Worm (Caenorhabditis elegans) whole organism, L4 larva: ENCODE measurements around the gene doxa-1.

Experiments used
- D1046.2 ChIP-seq: fragments of 200-800 bp; sonication (Bioruptor generic); IDR thresholded peaks from 2 replicates; pipeline ENCODE4 v1.3.6; 2022; ENCODE audit warnings: missing genetic modification characterization, missing compliant biosample characterization
- F10B5.3 ChIP-seq: sonication (generic microtip); optimal IDR thresholded peaks from 2 replicates; lab custom pipeline; 2016; ENCODE audit warnings: mild to moderate bottlenecking, missing genetic modification characterization, missing compliant biosample characterization
- F26F4.8 ChIP-seq: fragments of 200-800 bp; sonication (Bioruptor generic); conservative IDR thresholded peaks from 2 replicates; pipeline ENCODE4 v1.3.6; 2022; ENCODE audit warnings: missing genetic modification characterization, missing compliant biosample characterization
- F44E2.7 ChIP-seq: fragments of 200-800 bp; sonication (Bioruptor generic); IDR thresholded peaks from 2 replicates; pipeline ENCODE4 v2.1.2; 2022; ENCODE audit warnings: missing genetic modification characterization, missing compliant biosample characterization
- T20F7.1 ChIP-seq: fragments of 200-800 bp; sonication (Bioruptor generic); optimal IDR thresholded peaks from 2 replicates; lab custom pipeline; 2018; ENCODE audit warnings: mild to moderate bottlenecking, missing genetic modification characterization, missing compliant biosample characterization
- Y105C5A.15 ChIP-seq: fragments of 200-800 bp; sonication (Bioruptor generic); IDR thresholded peaks from 2 replicates; pipeline ENCODE4 v1.3.6; 2022; ENCODE audit warnings: missing genetic modification characterization, missing compliant biosample characterization
- Y48G9A.11 ChIP-seq: fragments of 200-800 bp; sonication (Bioruptor generic); IDR thresholded peaks from 2 replicates; pipeline ENCODE4 v1.3.6; 2022; ENCODE audit warnings: missing genetic modification reagents, missing genetic modification characterization, missing compliant biosample characterization
- Y75B8A.6 ChIP-seq: fragments of 200-800 bp; sonication (Bioruptor generic); IDR thresholded peaks from 2 replicates; pipeline ENCODE4 v1.3.6; 2022; ENCODE audit warnings: missing genetic modification reagents, missing genetic modification characterization, missing compliant biosample characterization
- ZK337.2 ChIP-seq: fragments of 200-800 bp; sonication (Bioruptor generic); IDR thresholded peaks from 2 replicates; pipeline ENCODE4 v1.3.6; 2022; ENCODE audit warnings: missing genetic modification reagents, missing genetic modification characterization, missing compliant biosample characterization
- aha-1 ChIP-seq: fragments of 150-350 bp; peaks from one replicate; lab custom pipeline; 2014; ENCODE audit warnings: missing biosample characterization, missing genetic modification characterization
- arid-1 ChIP-seq: fragments of 200-800 bp; sonication (Bioruptor generic); conservative IDR thresholded peaks from 2 replicates; pipeline ENCODE4 v1.3.6; 2022; ENCODE audit warnings: missing genetic modification reagents, missing genetic modification characterization, missing compliant biosample characterization
- attf-4 ChIP-seq: sonication (generic microtip); optimal IDR thresholded peaks from 3 replicates; lab custom pipeline; 2017; ENCODE audit warnings: missing biosample characterization, missing genetic modification characterization
- ceh-20 ChIP-seq: fragments of 200-800 bp; sonication (Bioruptor generic); IDR thresholded peaks from 2 replicates; pipeline ENCODE4 v1.3.6; 2022; ENCODE audit warnings: missing genetic modification reagents, missing genetic modification characterization, missing compliant biosample characterization
- ceh-28 ChIP-seq: fragments of 150-350 bp; optimal IDR thresholded peaks from 2 replicates; lab custom pipeline; 2014; ENCODE audit warnings: missing biosample characterization, missing genetic modification reagents, missing genetic modification characterization
- ctbp-1 ChIP-seq: fragments of 200-800 bp; sonication (Bioruptor generic); IDR thresholded peaks from 2 replicates; pipeline ENCODE4 v1.3.6; 2022; ENCODE audit warnings: missing genetic modification reagents, missing genetic modification characterization, missing compliant biosample characterization
- daf-16 ChIP-seq, 3 experiments: sonication (generic microtip); optimal IDR thresholded peaks; 2 replicates each; lab custom pipeline; 2016 to 2017; ENCODE audit warnings: missing genetic modification characterization in 3 of 3, missing genetic modification reagents in 3 of 3, mild to moderate bottlenecking in 2 of 3, missing compliant biosample characterization in 2 of 3, missing biosample characterization in 1 of 3, moderate library complexity in 1 of 3
- daf-19 ChIP-seq: fragments of 200-800 bp; sonication (Bioruptor generic); conservative IDR thresholded peaks from 2 replicates; pipeline ENCODE4 v1.3.6; 2022; ENCODE audit warnings: missing genetic modification characterization, missing compliant biosample characterization
- daf-8 ChIP-seq: fragments of 200-800 bp; sonication (Bioruptor generic); IDR thresholded peaks from 2 replicates; pipeline ENCODE4 v1.3.6; 2022; ENCODE audit warnings: missing genetic modification characterization, missing compliant biosample characterization
- dpl-1 ChIP-seq: fragments of 150-350 bp; optimal IDR thresholded peaks from 2 replicates; lab custom pipeline; 2014; ENCODE audit warnings: missing biosample characterization, missing genetic modification reagents, missing genetic modification characterization
- duxl-1 ChIP-seq: sonication (generic microtip); optimal IDR thresholded peaks from 2 replicates; lab custom pipeline; 2016; ENCODE audit warnings: mild to moderate bottlenecking, missing genetic modification characterization, moderate library complexity, missing compliant biosample characterization; ENCODE audit not compliant: poor library complexity
- fkh-10 ChIP-seq: fragments of 150-350 bp; optimal IDR thresholded peaks from 2 replicates; lab custom pipeline; 2014; ENCODE audit warnings: missing biosample characterization, missing genetic modification reagents, missing genetic modification characterization
- hlh-11 ChIP-seq: fragments of 200-800 bp; sonication (Bioruptor generic); optimal IDR thresholded peaks from 2 replicates; lab custom pipeline; 2018; ENCODE audit warnings: mild to moderate bottlenecking, missing genetic modification characterization, missing compliant biosample characterization
- hlh-30 ChIP-seq: sonication (generic microtip); optimal IDR thresholded peaks from 2 replicates; lab custom pipeline; 2017; ENCODE audit warnings: antibody characterized with exemption, mild to moderate bottlenecking, missing genetic modification characterization, missing compliant biosample characterization; ENCODE audit not compliant: insufficient read depth
- hmg-1.1 ChIP-seq: fragments of 200-800 bp; sonication (Bioruptor generic); IDR thresholded peaks from 2 replicates; pipeline ENCODE4 v1.3.6; 2022; ENCODE audit warnings: missing genetic modification reagents, missing genetic modification characterization, missing compliant biosample characterization
- jun-1 ChIP-seq: fragments of 150-350 bp; optimal IDR thresholded peaks from 2 replicates; lab custom pipeline; 2014; ENCODE audit warnings: missing biosample characterization, missing genetic modification reagents, missing genetic modification characterization
- lin-1 ChIP-seq: fragments of 200-800 bp; sonication (Bioruptor generic); IDR thresholded peaks from 2 replicates; pipeline ENCODE4 v1.3.6; 2022; ENCODE audit warnings: missing genetic modification reagents, missing genetic modification characterization, missing compliant biosample characterization
- lin-13 ChIP-seq: fragments of 150-350 bp; optimal IDR thresholded peaks from 2 replicates; lab custom pipeline; 2014; ENCODE audit warnings: missing biosample characterization, missing genetic modification reagents, missing genetic modification characterization
- lsy-2 ChIP-seq, 2 experiments: fragments of 150-350 bp in 1 of 2; sonication (generic microtip) in 1 of 2; optimal IDR thresholded peaks; 2 replicates each; lab custom pipeline; 2014 to 2017; ENCODE audit warnings: missing biosample characterization in 2 of 2, missing genetic modification characterization in 2 of 2
- madf-5 ChIP-seq, 2 experiments: fragments of 200-800 bp; sonication (Bioruptor generic); IDR thresholded peaks; 2 replicates each; pipeline ENCODE4 v1.3.6; 2022; ENCODE audit warnings: missing compliant biosample characterization in 2 of 2, missing genetic modification characterization in 2 of 2
- madf-9 ChIP-seq: fragments of 200-800 bp; sonication (Bioruptor generic); conservative IDR thresholded peaks from 2 replicates; pipeline ENCODE4 v1.3.6; 2022; ENCODE audit warnings: missing genetic modification reagents, missing genetic modification characterization, missing compliant biosample characterization
- mdl-1 ChIP-seq, 2 experiments: fragments of 150-350 bp in 1 of 2; sonication (generic microtip) in 1 of 2; optimal IDR thresholded peaks; 2 replicates each; lab custom pipeline; 2014 to 2017; ENCODE audit warnings: missing biosample characterization in 2 of 2, missing genetic modification characterization in 2 of 2
- nhr-41 ChIP-seq: fragments of 200-800 bp; sonication (Bioruptor generic); IDR thresholded peaks from 2 replicates; pipeline ENCODE4 v1.3.6; 2022; ENCODE audit warnings: missing genetic modification reagents, missing genetic modification characterization, missing compliant biosample characterization
- rbr-2 ChIP-seq: sonication (generic microtip); optimal IDR thresholded peaks from 2 replicates; lab custom pipeline; 2016; ENCODE audit warnings: missing genotype, missing genetic modification characterization, missing compliant biosample characterization
- skn-1 ChIP-seq: fragments of 150-350 bp; optimal IDR thresholded peaks from 2 replicates; lab custom pipeline; 2014; ENCODE audit warnings: missing biosample characterization, missing genetic modification characterization
- unc-62 ChIP-seq, 3 experiments: fragments of 150-350 bp in 1 of 3; sonication (generic microtip); optimal IDR thresholded peaks in 2 of 3; peaks in 1 of 3; 1 replicate in 1 of 3; 2 replicates in 2 of 3; lab custom pipeline; 2014 to 2017; ENCODE audit warnings: missing biosample characterization in 3 of 3, missing genetic modification characterization in 3 of 3, missing genetic modification reagents in 3 of 3, missing genotype in 1 of 3
- vab-7 ChIP-seq: fragments of 200-800 bp; sonication (Bioruptor generic); IDR thresholded peaks from 2 replicates; pipeline ENCODE4 v1.3.6; 2022; ENCODE audit warnings: missing genetic modification reagents, missing genetic modification characterization, missing compliant biosample characterization
- zip-2 ChIP-seq: fragments of 150-350 bp; optimal IDR thresholded peaks from 2 replicates; lab custom pipeline; 2014; ENCODE audit warnings: missing biosample characterization, missing genetic modification characterization
- ztf-11 ChIP-seq: fragments of 150-350 bp; optimal IDR thresholded peaks from 2 replicates; lab custom pipeline; 2014; ENCODE audit warnings: missing biosample characterization, missing genetic modification characterization

doxa-1 gene

DNA sequence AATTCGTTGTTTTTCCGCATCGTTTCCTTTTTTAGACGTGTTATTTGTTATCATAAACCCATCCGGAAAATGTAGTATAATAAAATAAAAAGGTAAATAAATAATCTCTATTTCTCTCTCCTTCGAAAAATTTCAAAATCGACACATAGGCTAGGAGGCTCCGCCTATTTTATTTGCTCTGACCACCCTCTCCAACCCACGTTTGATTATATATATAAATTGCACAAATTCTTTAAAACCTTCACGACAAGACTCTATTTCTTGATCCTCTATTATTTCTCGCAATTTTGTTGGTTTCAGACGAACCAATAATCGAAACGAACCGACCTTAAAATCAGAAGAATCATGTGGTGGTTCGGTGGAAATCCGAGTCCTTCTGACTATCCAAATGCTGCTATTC lies at the start of gene doxa-1:
doxa-1 (plus strand) TSS at position 301 of the 400 bp plus-strand sequence.
- TF ChIP-seq jun-1 (tag; lab: Kevin White, UChicago) (no peak), lin-13 (GFP tag; lab: Kevin White, UChicago) (no peak), ceh-28 (tag; lab: Kevin White, UChicago) (no peak), hmg-1.1 (no peak), ZK337.2 (GFP tag; lab: Robert Waterston, UW) (no peak), aha-1 (tag; lab: Kevin White, UChicago) (peak; percentile 11), mdl-1 (tag; optimal IDR thresholded peaks at IDR 0.05; lab: Kevin White, UChicago) (no peak), unc-62 (GFP tag; optimal IDR thresholded peaks at IDR 0.05 in 1 of 2; lab: Kevin White, UChicago) (peak in 1 of 2 experiments; percentile 87), unc-62 (tag; optimal IDR thresholded peaks at IDR 0.05; lab: Kevin White, UChicago) (no peak)
- TF ChIP-seq, all 104 proteins: peak for 2

DNA sequence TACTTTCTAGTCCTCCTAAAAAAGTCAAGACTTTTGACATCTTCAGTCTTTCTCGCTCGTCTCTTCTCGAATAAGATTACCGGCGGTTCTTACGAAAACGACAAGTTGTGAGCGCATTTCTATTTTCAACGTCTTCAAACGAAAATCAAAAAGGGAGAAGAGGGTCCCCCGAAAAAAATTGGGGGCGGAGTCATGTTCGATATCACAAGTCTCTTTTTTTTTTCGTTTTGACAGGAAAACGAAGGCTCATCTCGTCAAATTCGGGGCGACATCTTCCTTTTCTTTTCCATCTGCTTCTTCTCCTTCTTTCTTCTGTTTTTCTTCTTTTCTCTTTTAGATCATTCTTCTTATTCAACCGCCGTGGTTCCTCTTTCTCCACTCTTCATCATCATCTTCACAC lies 47.0 kb upstream of the doxa-1 start:
- peak; percentile 62 for TF ChIP-seq fkh-10
- peak; percentile 59; the same call in 1 of the 2 replicates for TF ChIP-seq ctbp-1 (GFP tag; lab: Robert Waterston, UW)
- no peak for TF ChIP-seq attf-4 (tag; lab: Kevin White, UChicago)
- TF ChIP-seq dpl-1 = no peak
- no peak for TF ChIP-seq T20F7.1
- no peak for TF ChIP-seq aha-1 (tag; lab: Kevin White, UChicago)
- no peak for TF ChIP-seq rbr-2
- TF ChIP-seq daf-8 = no peak
- no peak for TF ChIP-seq ZK337.2 (GFP tag; lab: Robert Waterston, UW)
- no peak for TF ChIP-seq duxl-1 (tag; lab: Kevin White, UChicago)
- no peak for TF ChIP-seq vab-7 (GFP tag; lab: Robert Waterston, UW)
- no peak for TF ChIP-seq F44E2.7

DNA sequence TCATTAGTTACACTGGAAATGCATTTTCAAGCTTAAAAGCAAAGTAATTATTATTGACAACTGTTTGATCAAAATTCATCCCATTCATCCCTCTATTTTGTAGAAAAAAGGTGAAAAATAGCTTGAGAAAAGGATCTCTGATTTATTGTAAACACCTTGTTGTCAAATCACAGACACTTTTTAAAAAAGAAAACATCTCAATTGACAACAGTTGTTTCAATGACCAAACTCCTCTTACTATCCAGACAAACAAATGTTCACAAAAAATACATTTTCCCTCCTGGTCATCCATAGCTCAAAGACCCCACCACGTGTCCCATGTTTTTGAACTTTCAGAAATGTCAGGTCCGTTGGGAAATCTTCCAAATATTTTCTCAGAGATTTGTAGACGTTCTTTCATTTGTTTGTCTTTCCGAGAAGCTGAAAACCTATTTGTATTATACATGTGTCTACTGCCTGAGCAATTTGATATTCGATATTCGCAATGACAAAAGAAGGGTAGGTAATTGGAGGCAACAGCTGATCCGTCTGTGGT lies 46.2 kb upstream of the doxa-1 start, which contains the start of gene trp-1:
trp-1 (plus strand) TSS at position 485 of the 535 bp plus-strand sequence.
- TF ChIP-seq zip-2 (tag; lab: Kevin White, UChicago) = no peak
- no peak for TF ChIP-seq ceh-20 (GFP tag; lab: Robert Waterston, UW)
- TF ChIP-seq F10B5.3 = no peak
- no peak for TF ChIP-seq dpl-1
- peak in 1 of 2 experiments; percentile 96 for TF ChIP-seq daf-16 (GFP tag; optimal IDR thresholded peaks at IDR 0.05; lab: Kevin White, UChicago)
- no peak for TF ChIP-seq daf-16 (tag; optimal IDR thresholded peaks at IDR 0.05; lab: Kevin White, UChicago)
- no peak for TF ChIP-seq hlh-30 (tag; lab: Kevin White, UChicago)
- peak in 1 of 2 experiments; percentile 86 for TF ChIP-seq unc-62 (GFP tag; optimal IDR thresholded peaks at IDR 0.05 in 1 of 2; lab: Kevin White, UChicago)
- TF ChIP-seq unc-62 (tag; optimal IDR thresholded peaks at IDR 0.05; lab: Kevin White, UChicago) = no peak
- peak; percentile 75 for TF ChIP-seq aha-1 (tag; lab: Kevin White, UChicago)
- no peak for TF ChIP-seq skn-1 (tag; lab: Kevin White, UChicago)

DNA sequence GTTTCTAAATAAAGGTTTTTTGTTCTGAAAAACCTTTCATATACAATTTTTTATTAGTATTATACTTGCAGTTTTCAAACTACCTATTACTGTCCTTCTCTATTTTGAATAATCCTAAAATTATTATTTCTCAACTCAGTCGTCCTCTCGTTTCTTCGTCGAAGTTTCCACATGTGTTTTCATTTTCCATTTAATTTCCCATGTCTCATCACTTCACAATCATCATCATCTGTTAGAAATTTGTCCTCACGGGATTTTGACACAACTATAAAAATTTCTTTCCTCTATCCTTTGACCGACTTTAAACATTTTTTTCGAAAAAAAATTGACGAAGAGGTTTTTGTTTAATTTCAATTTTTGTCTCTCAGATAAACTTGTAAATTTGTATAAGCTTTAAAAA lies 45.5 kb upstream of the doxa-1 start:
- TF ChIP-seq ztf-11 = no peak
- TF ChIP-seq lin-1 = no peak
- TF ChIP-seq Y75B8A.6 (GFP tag; lab: Robert Waterston, UW) = no peak
- TF ChIP-seq daf-19 (GFP tag; lab: Robert Waterston, UW) = no peak
- no peak for TF ChIP-seq skn-1 (tag; lab: Kevin White, UChicago)
- no peak for TF ChIP-seq T20F7.1
- TF ChIP-seq lsy-2 (tag; optimal IDR thresholded peaks at IDR 0.05; lab: Kevin White, UChicago) = no peak
- no peak for TF ChIP-seq hlh-11 (tag; lab: Kevin White, UChicago)
- no peak for TF ChIP-seq arid-1 (GFP tag; lab: Robert Waterston, UW)
- TF ChIP-seq vab-7 (GFP tag; lab: Robert Waterston, UW) = no peak

DNA sequence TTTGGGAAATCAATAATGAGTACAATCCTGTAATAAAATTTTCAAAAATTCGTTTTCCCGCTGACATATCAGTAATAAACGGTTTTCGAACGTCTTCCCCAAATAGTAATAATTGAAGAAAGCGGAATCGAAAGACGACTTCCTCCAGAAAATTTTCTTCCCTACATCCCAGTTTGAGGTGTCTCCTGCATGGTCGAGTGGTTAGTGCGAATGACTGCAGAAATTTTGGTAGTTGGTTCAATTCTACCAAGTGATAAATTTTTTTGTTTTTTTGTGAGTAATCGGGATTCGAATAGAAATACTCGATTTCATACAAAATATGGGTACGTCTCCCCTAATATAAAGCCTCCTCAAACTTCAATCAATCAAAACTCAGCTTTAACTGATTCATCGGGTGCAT lies 39.9 kb upstream of the doxa-1 start:
- peak; percentile 35; the same call in 1 of the 2 replicates for TF ChIP-seq Y48G9A.11
- TF ChIP-seq arid-1 (GFP tag; lab: Robert Waterston, UW) = 0 out of 2 replicates have a peak, but pooled peaks have one; percentile 54
- peak; percentile 60 for TF ChIP-seq madf-9 (GFP tag; lab: Robert Waterston, UW)
- 0 out of 4 replicates have a peak, but pooled peaks of 1 of the 2 experiments have one; percentile 37 for TF ChIP-seq madf-5 (GFP tag; IDR thresholded peaks at IDR 0.05; lab: Robert Waterston, UW)
- TF ChIP-seq Y105C5A.15 (GFP tag; lab: Robert Waterston, UW) = peak; percentile 82; the same call in 1 of the 2 replicates
- peak; percentile 62; the same call in 1 of the 2 replicates for TF ChIP-seq F26F4.8
- TF ChIP-seq D1046.2 = 0 out of 2 replicates have a peak, but pooled peaks have one; percentile 31
- TF ChIP-seq nhr-41 (GFP tag; lab: Robert Waterston, UW) = 0 out of 2 replicates have a peak, but pooled peaks have one; percentile 10
